Worm (Caenorhabditis elegans) whole organism, L4 larva: ENCODE measurements around the gene cyy-1.

Experiments
- T20F7.1 ChIP-seq: fragments of 200-800 bp; sonication (Bioruptor generic); optimal IDR thresholded peaks from 2 replicates; lab custom pipeline; 2018; ENCODE audit warnings: mild to moderate bottlenecking, missing genetic modification characterization, missing compliant biosample characterization
- nhr-76 ChIP-seq: fragments of 150-350 bp; optimal IDR thresholded peaks from 2 replicates; lab custom pipeline; 2014; ENCODE audit warnings: missing biosample characterization, missing genetic modification characterization
- set-16 ChIP-seq: fragments of 200-800 bp; sonication (Bioruptor generic); IDR thresholded peaks from 2 replicates; pipeline ENCODE4 v1.3.6; 2022; ENCODE audit warnings: missing genetic modification reagents, missing genetic modification characterization, missing compliant biosample characterization
- snpc-4 ChIP-seq: fragments of 150-350 bp; optimal IDR thresholded peaks from 2 replicates; lab custom pipeline; 2014; ENCODE audit warnings: missing biosample characterization, missing genetic modification characterization

- TF ChIP-seq nhr-76 (tag; lab: Kevin White, UChicago) (no peak), T20F7.1 (GFP tag; lab: Kevin White, UChicago) (no peak), snpc-4 (tag; lab: Kevin White, UChicago) (no peak), set-16 (GFP tag; lab: Robert Waterston, UW) (no peak)
These were observed 13.4 kb upstream of the cyy-1 start for ce11 chrIII:8392307-8392706.
